Fruit fly (Drosophila melanogaster) whole organism: ENCODE results near the gene Hsp67Ba.

Source experiments
- CG8478 ChIP-seq: fragments of >200 bp; optimal IDR thresholded peaks from 2 replicates; lab custom pipeline; 2018; ENCODE audit warnings: inconsistent platforms
- usp ChIP-seq: fragments of >200 bp; optimal IDR thresholded peaks from 2 replicates; lab custom pipeline; 2017; ENCODE audit warnings: missing biosample characterization, missing genetic modification characterization, mixed read lengths

DNA sequence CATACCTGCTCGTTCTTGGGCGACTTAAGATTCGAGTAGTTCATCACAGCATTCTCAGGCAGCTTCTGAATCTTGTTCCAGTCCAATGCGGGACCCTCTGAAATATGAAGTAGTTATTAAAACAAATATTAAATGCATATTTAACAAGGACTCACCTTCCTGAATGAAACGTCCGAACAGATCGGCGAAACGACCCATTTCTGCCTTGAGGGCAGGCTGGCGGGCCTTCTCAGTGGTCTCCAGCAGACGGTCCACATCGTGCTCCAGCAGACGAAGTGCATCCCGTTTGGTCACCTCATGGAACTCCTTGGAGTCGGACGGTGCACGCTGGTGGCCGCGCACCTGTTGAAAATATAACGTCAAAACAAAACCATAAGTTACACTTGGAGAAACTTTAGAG, 25.6 kb downstream of the Hsp67Ba start, which contains the start of gene CG32040:
- TF ChIP-seq usp (GFP tag; lab: Kevin White, UChicago) (no peak), CG8478 (lab: Kevin White, UChicago) (no peak)
